Worm (Caenorhabditis elegans): Measurements from ENCODE around the gene F19F10.14.

DNA sequence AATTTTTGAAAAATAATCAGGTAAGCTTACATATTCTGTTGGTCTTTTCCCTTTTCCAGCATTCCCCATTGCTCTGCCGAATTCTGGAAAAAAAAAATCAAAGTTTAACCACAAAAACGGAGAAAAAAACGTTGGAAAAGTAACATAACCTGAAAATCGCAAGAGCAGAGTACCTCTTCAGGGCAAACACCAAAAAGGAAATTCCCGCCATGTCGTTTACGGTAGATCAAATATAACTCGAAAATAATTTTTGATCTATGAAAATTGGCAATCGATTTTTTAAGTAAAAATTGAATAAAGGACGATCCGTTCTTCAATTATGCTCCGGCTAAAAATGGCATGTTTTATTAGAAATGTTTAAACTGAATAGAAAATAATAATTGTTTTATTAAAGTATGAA, 32.5 kb upstream of the F19F10.14 start, which contains the start of gene C50E3.11:
- TF ChIP-seq ZK546.5 (tag; optimal IDR thresholded peaks at IDR 0.05) (no peak), ztf-11 (tag; optimal IDR thresholded peaks at IDR 0.05) (no peak), nhr-77 (tag; optimal IDR thresholded peaks at IDR 0.05) (no peak), ceh-28 (tag; optimal IDR thresholded peaks at IDR 0.05) (no peak), fos-1 (tag; optimal IDR thresholded peaks at IDR 0.05) (no peak), mdl-1 (tag; optimal IDR thresholded peaks at IDR 0.05) (no peak), nhr-23 (tag; optimal IDR thresholded peaks at IDR 0.05) (no peak), elt-1 (tag; optimal IDR thresholded peaks at IDR 0.05) (no peak), ama-1 (optimal IDR thresholded peaks at IDR 0.05) (no peak), jun-1 (tag; optimal IDR thresholded peaks at IDR 0.05) (no peak), R02D3.7 (tag; optimal IDR thresholded peaks at IDR 0.05) (no peak), ztf-4 (tag; optimal IDR thresholded peaks at IDR 0.05) (no peak)
